Fruit fly (Drosophila melanogaster) whole organism, adult: ENCODE data around the gene CG11693.

Experiments
- CG11617 ChIP-seq: fragments of 200-800 bp; sonication (Bioruptor generic); optimal IDR thresholded peaks from 2 replicates; lab custom pipeline; 2017; ENCODE audit warnings: mild to moderate bottlenecking, missing biosample characterization, missing genetic modification reagents, missing genetic modification characterization
- CG12768 ChIP-seq: fragments of 200-800 bp; sonication (Bioruptor generic); optimal IDR thresholded peaks from 2 replicates; lab custom pipeline; 2017; ENCODE audit warnings: missing biosample characterization, missing genetic modification characterization, mild to moderate bottlenecking, moderate library complexity, missing genetic modification reagents
- CG14711 ChIP-seq: fragments of 200-800 bp; sonication (Bioruptor generic); optimal IDR thresholded peaks from 2 replicates; lab custom pipeline; 2018; ENCODE audit warnings: missing biosample characterization, mild to moderate bottlenecking, missing genetic modification characterization, moderate library complexity
- CG1620 ChIP-seq: fragments of 200-800 bp; sonication (Bioruptor generic); optimal IDR thresholded peaks from 2 replicates; lab custom pipeline; 2016; ENCODE audit warnings: missing biosample characterization, missing genetic modification characterization
- CG33017 ChIP-seq: fragments of 200-800 bp; sonication (Bioruptor generic); optimal IDR thresholded peaks from 2 replicates; lab custom pipeline; 2018; ENCODE audit warnings: missing biosample characterization, mild to moderate bottlenecking, missing genetic modification characterization, moderate library complexity
- CG5204 ChIP-seq: fragments of 200-800 bp; sonication (Bioruptor generic); optimal IDR thresholded peaks from 2 replicates; lab custom pipeline; 2016; ENCODE audit warnings: missing biosample characterization, missing genetic modification characterization
- CG7045 ChIP-seq: fragments of 200-800 bp; sonication (Bioruptor generic); optimal IDR thresholded peaks from 2 replicates; lab custom pipeline; 2017; ENCODE audit warnings: missing biosample characterization, mild to moderate bottlenecking, missing genetic modification characterization
- CG7101 ChIP-seq: fragments of 200-800 bp; sonication (Bioruptor generic); optimal IDR thresholded peaks from 2 replicates; lab custom pipeline; 2018; ENCODE audit warnings: missing biosample characterization, mild to moderate bottlenecking, missing genetic modification characterization, moderate library complexity
- Clk ChIP-seq: fragments of 200-800 bp; sonication (Bioruptor generic); optimal IDR thresholded peaks from 2 replicates; lab custom pipeline; 2017; ENCODE audit warnings: missing biosample characterization, missing genetic modification characterization
- Crg-1 ChIP-seq: fragments of 200-800 bp; sonication (Bioruptor generic); optimal IDR thresholded peaks from 2 replicates; lab custom pipeline; 2016; ENCODE audit warnings: missing biosample characterization, missing genetic modification characterization
- Hr96 ChIP-seq: fragments of 200-800 bp; sonication (Bioruptor generic); optimal IDR thresholded peaks from 2 replicates; lab custom pipeline; 2016; ENCODE audit warnings: missing biosample characterization, missing genetic modification characterization
- Mnt ChIP-seq: fragments of 200-800 bp; sonication (Bioruptor generic); optimal IDR thresholded peaks from 2 replicates; lab custom pipeline; 2016; ENCODE audit warnings: missing biosample characterization, mild to moderate bottlenecking, missing genetic modification characterization
- bab1 ChIP-seq: fragments of 200-800 bp; sonication (Bioruptor generic); optimal IDR thresholded peaks from 3 replicates; lab custom pipeline; 2019; ENCODE audit warnings: missing biosample characterization, mild to moderate bottlenecking, missing genetic modification characterization, moderate library complexity
- cic ChIP-seq: fragments of 200-800 bp; sonication (Bioruptor generic); optimal IDR thresholded peaks from 2 replicates; lab custom pipeline; 2017; ENCODE audit warnings: missing biosample characterization, mild to moderate bottlenecking, missing genetic modification characterization, moderate library complexity
- cnc ChIP-seq, 2 experiments: fragments of >200 bp; optimal IDR thresholded peaks; 2 replicates each; lab custom pipeline; 2017
- kay ChIP-seq: fragments of 200-800 bp; sonication (Bioruptor generic); peaks from one replicate; lab custom pipeline; 2016; ENCODE audit warnings: missing biosample characterization, missing genetic modification characterization, borderline replicate concordance
- ovo ChIP-seq: fragments of 200-800 bp; sonication (Bioruptor generic); optimal IDR thresholded peaks from 2 replicates; lab custom pipeline; 2016; ENCODE audit warnings: missing biosample characterization, missing genetic modification characterization
- pad ChIP-seq: fragments of 200-800 bp; sonication (Bioruptor generic); optimal IDR thresholded peaks from 3 replicates; lab custom pipeline; 2017; ENCODE audit warnings: missing biosample characterization, missing genetic modification characterization, mild to moderate bottlenecking, moderate library complexity, missing genetic modification reagents
- tj ChIP-seq: fragments of 200-800 bp; sonication (Bioruptor generic); optimal IDR thresholded peaks from 3 replicates; lab custom pipeline; 2017; ENCODE audit warnings: missing biosample characterization, mild to moderate bottlenecking, missing genetic modification characterization, moderate library complexity
- toe ChIP-seq: fragments of 200-800 bp; sonication (Bioruptor generic); optimal IDR thresholded peaks from 2 replicates; lab custom pipeline; 2016; ENCODE audit warnings: missing biosample characterization, missing genetic modification characterization

Gene CG11693

DNA sequence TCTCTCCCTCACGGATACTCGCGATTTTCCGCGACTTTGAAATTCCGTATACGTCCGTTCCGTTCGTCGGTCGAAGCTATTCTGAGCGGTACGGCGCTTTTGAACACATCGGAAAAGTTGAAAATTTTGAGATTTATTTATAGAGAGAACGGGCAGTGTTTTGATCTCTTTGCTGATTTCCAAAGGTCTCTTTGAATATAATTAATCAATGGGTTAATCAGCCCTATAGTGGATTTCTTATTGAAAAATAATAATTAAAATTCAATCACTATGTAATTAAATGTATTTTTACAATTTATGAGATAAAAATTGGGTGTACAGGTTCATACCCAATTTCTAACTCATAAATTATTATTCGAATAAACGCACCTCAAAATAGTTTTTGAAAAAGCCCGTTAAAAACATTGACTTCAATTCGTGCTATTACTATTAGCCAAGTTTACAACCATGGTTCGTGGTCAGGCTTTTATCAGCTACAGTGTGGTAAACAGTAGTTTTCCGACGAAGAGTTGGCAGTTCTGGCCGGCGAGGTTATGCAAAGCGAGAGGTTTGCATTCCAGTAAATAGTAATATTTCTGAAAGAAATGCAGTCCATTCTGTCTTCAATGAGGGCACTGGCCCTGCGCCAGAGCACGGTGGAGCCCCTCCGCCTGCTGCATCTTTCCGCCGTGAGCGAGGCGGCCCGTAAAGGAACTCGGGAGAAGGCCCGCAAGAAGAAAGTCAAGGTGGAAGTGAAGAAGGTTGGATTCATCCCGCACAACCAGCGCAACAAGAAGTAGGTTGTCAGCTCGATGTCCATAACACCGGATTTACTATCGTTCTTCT is 9.4 kb downstream of the CG11693 start, which contains the start of the genes CG9626 and mRpL1:
CG9626 (minus strand) TSS at position 51 of the 825 bp plus-strand sequence.
mRpL1 (plus strand) TSS at position 513 of the 825 bp plus-strand sequence.
- TF ChIP-seq Clk (GFP tag; lab: Kevin White, UChicago): no peak
- peak; percentile 19 for TF ChIP-seq pad (GFP tag; lab: Kevin White, UChicago)
- TF ChIP-seq CG7101 (tag; lab: Kevin White, UChicago): peak; percentile 8
- TF ChIP-seq Hr96 (GFP tag; lab: Kevin White, UChicago): no peak
- TF ChIP-seq kay: peak; percentile 73
- peak; percentile 50 for TF ChIP-seq Mnt
- TF ChIP-seq bab1 (GFP tag; lab: Kevin White, UChicago): peak; percentile 34
- TF ChIP-seq CG11617 (GFP tag; lab: Kevin White, UChicago): peak; percentile 0

DNA sequence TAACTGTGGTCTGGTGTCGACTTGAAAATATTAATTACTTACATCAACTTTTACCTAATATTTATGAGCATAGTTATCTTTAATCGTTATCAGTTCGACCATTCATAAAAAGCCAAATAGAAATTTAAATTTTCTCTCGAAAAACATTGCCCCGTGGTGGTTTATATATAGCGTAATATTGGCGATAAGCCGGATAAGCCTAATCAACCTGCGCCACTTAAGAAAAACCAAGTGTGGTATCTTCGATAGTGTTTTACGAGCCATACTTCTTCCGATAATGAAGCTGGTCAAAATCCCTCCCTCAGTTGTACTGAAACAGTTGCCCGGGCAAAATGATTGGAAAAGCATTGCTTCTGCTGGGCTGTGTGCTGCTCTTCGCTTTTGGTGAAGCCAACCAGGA is 18.5 kb downstream of the CG11693 start, which contains the start of gene CG31463:
CG31463 (plus strand) TSS at position 302 of the 400 bp plus-strand sequence.
- TF ChIP-seq CG1620 (GFP tag; lab: Kevin White, UChicago) (no peak), CG7101 (tag; lab: Kevin White, UChicago) (no peak), CG5204 (no peak), CG12768 (GFP tag; lab: Kevin White, UChicago) (no peak), Hr96 (GFP tag; lab: Kevin White, UChicago) (no peak), CG14711 (tag; lab: Kevin White, UChicago) (no peak), Crg-1 (GFP tag; lab: Kevin White, UChicago) (no peak), CG11617 (GFP tag; lab: Kevin White, UChicago) (no peak), toe (no peak), bab1 (GFP tag; lab: Kevin White, UChicago) (no peak), kay (no peak), tj (GFP tag; lab: Kevin White, UChicago) (no peak), Clk (GFP tag; lab: Kevin White, UChicago) (no peak), cnc (optimal IDR thresholded peaks at IDR 0.05; lab: Kevin White, UChicago) (no peak), cic (GFP tag; lab: Kevin White, UChicago) (no peak), ovo (no peak), CG33017 (tag; lab: Kevin White, UChicago) (no peak), pad (GFP tag; lab: Kevin White, UChicago) (no peak), CG7045 (GFP tag; lab: Kevin White, UChicago) (no peak)

DNA sequence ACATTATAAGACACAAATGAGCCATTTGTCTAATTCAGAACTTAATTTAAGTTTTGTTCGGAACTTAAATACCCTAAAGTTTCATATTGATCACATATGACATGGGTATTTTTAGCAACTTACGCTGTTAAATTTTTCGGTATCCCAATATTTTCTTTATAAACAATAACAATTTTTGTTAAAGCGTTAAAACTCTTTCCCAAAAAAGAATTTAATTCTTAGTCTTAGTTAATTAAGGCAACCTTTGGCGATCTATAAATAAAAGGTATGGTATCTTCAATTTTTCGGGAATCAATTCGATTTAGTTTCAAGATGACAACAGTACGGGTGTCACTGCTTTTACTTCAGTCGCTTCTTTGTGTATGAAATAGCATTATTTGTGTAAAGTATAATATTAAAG is 19.6 kb downstream of the CG11693 start, which contains the start of gene CG31464:
CG31464 (plus strand) TSS at position 301 of the 400 bp plus-strand sequence.
- TF ChIP-seq CG14711 (tag; lab: Kevin White, UChicago): no peak

DNA sequence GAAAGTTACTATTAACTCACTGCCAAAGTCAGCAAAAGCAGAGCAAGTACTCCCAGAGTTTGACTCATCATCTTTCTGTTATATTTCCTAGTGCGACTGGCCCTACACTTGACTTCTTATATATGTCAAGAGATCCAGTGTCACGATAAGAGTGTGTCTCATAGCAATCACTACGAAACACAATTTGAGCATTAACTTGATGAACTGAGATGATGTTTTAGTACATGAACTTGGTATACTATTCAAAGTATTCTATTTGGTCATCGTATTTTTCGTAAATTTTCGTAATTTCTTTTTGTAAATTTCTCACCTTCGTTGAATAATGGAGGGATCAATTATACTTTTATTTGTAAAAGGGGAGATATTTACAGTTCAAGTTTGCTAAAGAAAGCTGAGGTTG is 20.1 kb downstream of the CG11693 start, which contains the start of gene CG11672:
CG11672 (minus strand) TSS at position 101 of the 400 bp plus-strand sequence.
- no peak for TF ChIP-seq cnc (optimal IDR thresholded peaks at IDR 0.05; lab: Kevin White, UChicago)
- no peak for TF ChIP-seq CG5204
- no peak for TF ChIP-seq CG33017 (tag; lab: Kevin White, UChicago)
- TF ChIP-seq kay: no peak
- no peak for TF ChIP-seq CG1620 (GFP tag; lab: Kevin White, UChicago)
- TF ChIP-seq Mnt: no peak
- no peak for TF ChIP-seq ovo
- TF ChIP-seq Clk (GFP tag; lab: Kevin White, UChicago): no peak
- TF ChIP-seq Hr96 (GFP tag; lab: Kevin White, UChicago): no peak
- no peak for TF ChIP-seq Crg-1 (GFP tag; lab: Kevin White, UChicago)
- no peak for TF ChIP-seq tj (GFP tag; lab: Kevin White, UChicago)
- no peak for TF ChIP-seq CG14711 (tag; lab: Kevin White, UChicago)

DNA sequence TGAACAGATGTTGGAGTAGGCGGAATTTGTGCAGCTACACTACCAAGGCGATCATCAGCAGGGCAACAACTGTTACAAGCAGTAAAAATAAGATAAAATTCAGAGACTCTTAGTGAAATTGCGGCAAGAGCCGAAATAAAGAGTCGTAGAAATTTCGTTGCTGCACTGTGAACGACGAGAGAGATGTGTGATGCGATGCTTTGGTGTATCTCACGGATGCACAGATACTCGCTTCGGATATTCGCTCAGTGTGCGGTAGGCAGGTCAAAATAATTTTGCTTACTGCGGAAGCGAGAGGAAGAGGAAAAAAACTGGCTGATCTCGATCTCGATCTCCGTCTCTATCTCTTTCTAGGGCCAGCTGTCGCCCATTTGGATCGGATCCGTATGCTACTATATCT is 21.8 kb downstream of the CG11693 start:
- no peak for TF ChIP-seq CG5204
- TF ChIP-seq tj (GFP tag; lab: Kevin White, UChicago): no peak
- TF ChIP-seq Hr96 (GFP tag; lab: Kevin White, UChicago): no peak
- no peak for TF ChIP-seq toe
- no peak for TF ChIP-seq Crg-1 (GFP tag; lab: Kevin White, UChicago)
- no peak for TF ChIP-seq cic (GFP tag; lab: Kevin White, UChicago)
- TF ChIP-seq CG11617 (GFP tag; lab: Kevin White, UChicago): no peak
- TF ChIP-seq CG12768 (GFP tag; lab: Kevin White, UChicago): no peak
- TF ChIP-seq ovo: no peak
- TF ChIP-seq cnc (optimal IDR thresholded peaks at IDR 0.05; lab: Kevin White, UChicago): no peak
- no peak for TF ChIP-seq Clk (GFP tag; lab: Kevin White, UChicago)

DNA sequence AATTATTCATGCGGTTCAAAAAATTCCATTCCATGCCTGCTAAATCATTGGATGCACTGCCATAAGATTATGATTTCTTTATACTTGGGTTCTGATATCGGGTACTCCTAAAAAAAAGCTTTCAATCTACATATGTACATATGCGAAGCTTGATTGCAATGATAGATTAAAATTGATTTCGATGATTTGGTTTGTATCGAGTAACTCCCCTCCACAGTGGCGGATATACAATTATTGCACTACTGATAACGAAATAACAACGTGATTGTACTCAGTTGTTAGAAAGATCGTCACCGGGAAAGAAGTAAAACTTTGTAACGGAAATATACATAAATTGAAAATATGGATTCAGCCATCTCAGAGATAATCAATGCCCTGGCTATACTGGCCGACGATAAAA is 22.9 kb downstream of the CG11693 start, which contains the start of gene Nazo:
Nazo (plus strand) TSS at position 180 of the 400 bp plus-strand sequence.
- no peak for TF ChIP-seq ovo
- no peak for TF ChIP-seq Hr96 (GFP tag; lab: Kevin White, UChicago)
- no peak for TF ChIP-seq CG7045 (GFP tag; lab: Kevin White, UChicago)
- no peak for TF ChIP-seq Clk (GFP tag; lab: Kevin White, UChicago)
- TF ChIP-seq CG1620 (GFP tag; lab: Kevin White, UChicago): no peak
- TF ChIP-seq CG33017 (tag; lab: Kevin White, UChicago): no peak
- TF ChIP-seq pad (GFP tag; lab: Kevin White, UChicago): no peak
- no peak for TF ChIP-seq Crg-1 (GFP tag; lab: Kevin White, UChicago)
- no peak for TF ChIP-seq Mnt
- TF ChIP-seq CG7101 (tag; lab: Kevin White, UChicago): no peak
- TF ChIP-seq tj (GFP tag; lab: Kevin White, UChicago): no peak
- no peak for TF ChIP-seq CG14711 (tag; lab: Kevin White, UChicago)
- TF ChIP-seq kay: no peak
- TF ChIP-seq cnc (optimal IDR thresholded peaks at IDR 0.05; lab: Kevin White, UChicago): no peak
- no peak for TF ChIP-seq CG11617 (GFP tag; lab: Kevin White, UChicago)
- no peak for TF ChIP-seq cic (GFP tag; lab: Kevin White, UChicago)
- TF ChIP-seq CG5204: no peak
- TF ChIP-seq toe: no peak
- no peak for TF ChIP-seq bab1 (GFP tag; lab: Kevin White, UChicago)
